Worm (Caenorhabditis elegans): ENCODE measurements around the gene fbxc-33.
"Not testable (repeated sequence)": the region's sequence is repeated elsewhere in the genome, so short reads cannot be mapped to it uniquely, and the experiment has no call there.

Gene fbxc-33

ce11 chrII:917324-917723 lies 3.9 kb downstream of the fbxc-33 start, which contains the start of gene fbxc-30:
Gene fbxc-30 (plus strand): TSS chrII:917624.
- TF ChIP-seq lsy-2 (tag; optimal IDR thresholded peaks at IDR 0.05) = no peak
- TF ChIP-seq aly-2 (tag; optimal IDR thresholded peaks at IDR 0.05) = no peak
- no peak for TF ChIP-seq sox-4 (tag; optimal IDR thresholded peaks at IDR 0.05)
- TF ChIP-seq lin-35 (GFP tag; optimal IDR thresholded peaks at IDR 0.05) = no peak
- TF ChIP-seq nhr-47 (tag; optimal IDR thresholded peaks at IDR 0.05) = no peak
- no peak for TF ChIP-seq C04F5.9 (tag; optimal IDR thresholded peaks at IDR 0.05)
- TF ChIP-seq C34B4.2 (tag; optimal IDR thresholded peaks at IDR 0.05) = no peak
- TF ChIP-seq ces-1 (GFP tag; optimal IDR thresholded peaks at IDR 0.05) = no peak
- no peak for TF ChIP-seq dpl-1 (GFP tag; optimal IDR thresholded peaks at IDR 0.05)
- no peak for TF ChIP-seq alr-1 (tag; optimal IDR thresholded peaks at IDR 0.05; ENCODE audit: borderline replicate concordance)
- no peak for TF ChIP-seq rnt-1 (tag; optimal IDR thresholded peaks at IDR 0.05)
- TF ChIP-seq ztf-4 (tag; optimal IDR thresholded peaks at IDR 0.05) = no peak
- TF ChIP-seq efl-1 (optimal IDR thresholded peaks at IDR 0.05) = no peak
- no peak for TF ChIP-seq efl-1 (GFP tag; optimal IDR thresholded peaks at IDR 0.05 in 1 of 2)
- TF ChIP-seq sptf-1 (tag; optimal IDR thresholded peaks at IDR 0.05) = no peak
- TF ChIP-seq nhr-12 (tag; optimal IDR thresholded peaks at IDR 0.05) = no peak
- TF ChIP-seq unc-130 (tag; optimal IDR thresholded peaks at IDR 0.05) = no peak

- TF ChIP-seq nhr-84 (tag; optimal IDR thresholded peaks at IDR 0.05) = no peak
- TF ChIP-seq efl-1 (optimal IDR thresholded peaks at IDR 0.05) = no peak
- TF ChIP-seq efl-1 (GFP tag; optimal IDR thresholded peaks at IDR 0.05 in 1 of 2) = peak in 1 of 2 experiments; percentile 52
- no peak for TF ChIP-seq ces-1 (GFP tag; optimal IDR thresholded peaks at IDR 0.05)
- TF ChIP-seq fos-1 (tag; optimal IDR thresholded peaks at IDR 0.05) = no peak
- peak; percentile 64 for TF ChIP-seq elt-2 (tag; optimal IDR thresholded peaks at IDR 0.05)
- no peak for TF ChIP-seq lin-14 (GFP tag; optimal IDR thresholded peaks at IDR 0.05)
Observed at ce11 chrII:920326-920725, 6.9 kb downstream of the fbxc-33 start.

- TF ChIP-seq elt-2 (tag; optimal IDR thresholded peaks at IDR 0.05) (peak; percentile 94), jun-1 (tag; optimal IDR thresholded peaks at IDR 0.05) (peak; percentile 13), sptf-1 (tag; optimal IDR thresholded peaks at IDR 0.05) (no peak)
Observed at ce11 chrII:922778-923177, 9.3 kb downstream of the fbxc-33 start.

- TF ChIP-seq efl-1 (optimal IDR thresholded peaks at IDR 0.05) (no peak), efl-1 (GFP tag; optimal IDR thresholded peaks at IDR 0.05 in 1 of 2) (peak in 1 of 2 experiments; percentile 17), elt-3 (tag; optimal IDR thresholded peaks at IDR 0.05) (no peak)
Observed at ce11 chrII:923521-923920, 10.0 kb downstream of the fbxc-33 start, which contains the start of gene fbxc-28. Gene fbxc-28 (plus strand): TSS chrII:923821.

ce11 chrII:927331-927730 lies 13.9 kb downstream of the fbxc-33 start, which contains the start of gene R07C3.13:
Gene R07C3.13 (minus strand): TSS chrII:927431.
- TF ChIP-seq efl-1 (optimal IDR thresholded peaks at IDR 0.05) (no peak), efl-1 (GFP tag; optimal IDR thresholded peaks at IDR 0.05 in 1 of 2) (peak in 1 of 2 experiments; percentile 15), aha-1 (tag; optimal IDR thresholded peaks at IDR 0.05) (no peak)

ce11 chrII:930871-931270 lies 17.4 kb downstream of the fbxc-33 start, which contains the start of gene fbxc-34:
Gene fbxc-34 (plus strand): TSS chrII:931171.
- TF ChIP-seq C16A3.4 (tag; optimal IDR thresholded peaks at IDR 0.05); ces-1 (GFP tag; optimal IDR thresholded peaks at IDR 0.05); rnt-1 (tag; optimal IDR thresholded peaks at IDR 0.05): not testable (repeated sequence)

- TF ChIP-seq efl-1 (optimal IDR thresholded peaks at IDR 0.05) (no peak), efl-1 (GFP tag; optimal IDR thresholded peaks at IDR 0.05 in 1 of 2) (peak in 1 of 2 experiments; percentile 6), lin-39 (tag; optimal IDR thresholded peaks at IDR 0.05) (no peak)
Observed at ce11 chrII:932718-933117, 19.2 kb downstream of the fbxc-33 start, which contains the start of gene acs-15. Gene acs-15 (plus strand): TSS chrII:933018.

ce11 chrII:937265-937664 lies 23.8 kb downstream of the fbxc-33 start:
- TF ChIP-seq nhr-76 (tag; optimal IDR thresholded peaks at IDR 0.05) (no peak), unc-30 (tag; optimal IDR thresholded peaks at IDR 0.05) (no peak)
